Worm (Caenorhabditis elegans): ENCODE measurements around the gene Y81B9A.3.

DNA sequence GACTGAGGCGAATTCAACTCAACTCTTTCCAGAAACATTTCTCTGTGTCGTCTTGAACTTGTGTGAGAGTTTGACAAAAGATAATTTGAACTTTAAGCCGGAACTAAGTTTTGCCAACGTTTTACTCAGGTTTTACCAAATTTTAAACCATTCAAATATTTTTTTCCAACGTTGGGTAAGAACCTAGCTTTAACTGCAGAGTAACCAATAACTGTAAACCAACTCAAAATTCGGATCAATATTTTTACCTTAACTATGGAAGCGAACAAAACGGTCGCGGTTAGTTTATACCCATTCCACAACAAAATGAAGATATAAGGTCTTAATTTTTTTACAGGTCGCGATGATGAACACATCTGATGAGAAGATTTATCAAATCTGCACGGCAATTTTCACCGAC, 9.5 kb upstream of the Y81B9A.3 start:
- TF ChIP-seq nhr-237 (tag; optimal IDR thresholded peaks at IDR 0.05) (no peak), unc-39 (tag; optimal IDR thresholded peaks at IDR 0.05) (no peak), ztf-11 (tag; optimal IDR thresholded peaks at IDR 0.05) (no peak), snpc-4 (tag; optimal IDR thresholded peaks at IDR 0.05) (no peak), unc-62 (GFP tag; optimal IDR thresholded peaks at IDR 0.05) (no peak), sptf-1 (tag; optimal IDR thresholded peaks at IDR 0.05) (no peak), nhr-76 (tag; optimal IDR thresholded peaks at IDR 0.05) (no peak), sem-2 (GFP tag; optimal IDR thresholded peaks at IDR 0.05) (no peak), hlh-1 (tag; optimal IDR thresholded peaks at IDR 0.05) (no peak), pha-4 (tag; optimal IDR thresholded peaks at IDR 0.05) (no peak), mep-1 (tag; optimal IDR thresholded peaks at IDR 0.05) (no peak)

Data from whole organism, mixed stage, embryonic.